Fruit fly (Drosophila melanogaster) whole organism, embryonic: ENCODE measurements around the gene CG18480.

Experiments
- Abd-B ChIP-seq: fragments of 200-800 bp; sonication (Bioruptor generic); optimal IDR thresholded peaks from 2 replicates; lab custom pipeline; 2018; ENCODE audit warnings: missing biosample characterization, mild to moderate bottlenecking, missing genetic modification characterization, moderate library complexity
- Adf1 ChIP-seq: fragments of 200-800 bp; sonication (Bioruptor generic); IDR thresholded peaks from 2 replicates; pipeline ENCODE4 v1.3.6; 2022; ENCODE audit warnings: missing biosample characterization, missing genetic modification characterization
- BEAF-32 ChIP-seq: fragments of 200-800 bp; sonication (Bioruptor generic); optimal IDR thresholded peaks from 3 replicates; lab custom pipeline; 2017; ENCODE audit warnings: missing biosample characterization, missing genetic modification characterization, mild to moderate bottlenecking, moderate library complexity, missing genetic modification reagents
- BtbVII ChIP-seq: fragments of 200-800 bp; sonication (Bioruptor generic); optimal IDR thresholded peaks from 3 replicates; lab custom pipeline; 2017; ENCODE audit warnings: missing biosample characterization, mild to moderate bottlenecking, missing genetic modification characterization
- CG11398 ChIP-seq: fragments of 200-800 bp; sonication (Bioruptor generic); optimal IDR thresholded peaks from 2 replicates; lab custom pipeline; 2016; ENCODE audit warnings: missing biosample characterization, missing genetic modification characterization
- CG11560 ChIP-seq: fragments of 200-800 bp; sonication (Bioruptor generic); IDR thresholded peaks from 3 replicates; pipeline ENCODE4 v1.3.6; 2022; ENCODE audit warnings: missing biosample characterization, missing genetic modification characterization
- CG12769 ChIP-seq: fragments of 200-800 bp; sonication (Bioruptor generic); optimal IDR thresholded peaks from 2 replicates; lab custom pipeline; 2019; ENCODE audit warnings: missing biosample characterization, mild to moderate bottlenecking, missing genetic modification characterization, moderate library complexity
- CG13775 ChIP-seq: fragments of 200-800 bp; sonication (Bioruptor generic); optimal IDR thresholded peaks from 3 replicates; lab custom pipeline; 2017; ENCODE audit warnings: missing biosample characterization, mild to moderate bottlenecking, missing genetic modification characterization
- CG15073 ChIP-seq: fragments of 200-800 bp; sonication (Bioruptor generic); optimal IDR thresholded peaks from 2 replicates; lab custom pipeline; 2016; ENCODE audit warnings: missing biosample characterization, missing genetic modification characterization
- CG17361 ChIP-seq: fragments of 200-800 bp; sonication (Bioruptor generic); IDR thresholded peaks from 3 replicates; pipeline ENCODE4 v1.3.6; 2022; ENCODE audit warnings: missing biosample characterization, missing genetic modification characterization
- CG17612 ChIP-seq: fragments of 200-800 bp; sonication (Bioruptor generic); IDR thresholded peaks from 2 replicates; pipeline ENCODE4 v1.3.6; 2022; ENCODE audit warnings: missing biosample characterization, missing genetic modification characterization
- CG32772 ChIP-seq: fragments of 200-800 bp; sonication (Bioruptor generic); IDR thresholded peaks from 2 replicates; pipeline ENCODE4 v1.3.6; 2022; ENCODE audit warnings: missing biosample characterization, missing genetic modification characterization
- CG3281 ChIP-seq: fragments of 200-800 bp; sonication (Bioruptor generic); optimal IDR thresholded peaks from 3 replicates; lab custom pipeline; 2017; ENCODE audit warnings: missing biosample characterization, mild to moderate bottlenecking, missing genetic modification characterization
- CG3407 ChIP-seq: fragments of 200-800 bp; sonication (Bioruptor generic); optimal IDR thresholded peaks from 2 replicates; lab custom pipeline; 2018; ENCODE audit warnings: missing biosample characterization, mild to moderate bottlenecking, missing genetic modification characterization
- CG4707 ChIP-seq: fragments of 200-800 bp; sonication (Bioruptor generic); optimal IDR thresholded peaks from 2 replicates; lab custom pipeline; 2018; ENCODE audit warnings: missing biosample characterization, mild to moderate bottlenecking, missing genetic modification characterization, moderate library complexity
- CG6765 ChIP-seq: fragments of 200-800 bp; sonication (Bioruptor generic); optimal IDR thresholded peaks from 3 replicates; lab custom pipeline; 2017; ENCODE audit warnings: missing biosample characterization, mild to moderate bottlenecking, missing genetic modification characterization
- CG7987 ChIP-seq: fragments of 200-800 bp; sonication (Bioruptor generic); optimal IDR thresholded peaks from 2 replicates; lab custom pipeline; 2018; ENCODE audit warnings: missing biosample characterization, mild to moderate bottlenecking, missing genetic modification characterization, moderate library complexity
- CG8290 ChIP-seq, 3 experiments: fragments of 200-800 bp; sonication (Bioruptor generic); optimal IDR thresholded peaks; 2 replicates each; lab custom pipeline; 2016 to 2019; ENCODE audit warnings: missing biosample characterization in 3 of 3, missing genetic modification characterization in 3 of 3, mild to moderate bottlenecking in 2 of 3, moderate library complexity in 1 of 3
- CG9817 ChIP-seq: fragments of 200-800 bp; sonication (Bioruptor generic); optimal IDR thresholded peaks from 2 replicates; lab custom pipeline; 2018; ENCODE audit warnings: missing biosample characterization, mild to moderate bottlenecking, missing genetic modification characterization, moderate library complexity
- CHES-1-like ChIP-seq: fragments of 200-800 bp; sonication (Bioruptor generic); optimal IDR thresholded peaks from 2 replicates; lab custom pipeline; 2016; ENCODE audit warnings: missing biosample characterization, missing genetic modification characterization
- CTCF ChIP-seq: fragments of 200-800 bp; sonication (Bioruptor generic); optimal IDR thresholded peaks from 2 replicates; lab custom pipeline; 2017; ENCODE audit warnings: missing biosample characterization, mild to moderate bottlenecking, missing genetic modification characterization, moderate library complexity
- ERR ChIP-seq: fragments of 200-800 bp; sonication (Bioruptor generic); optimal IDR thresholded peaks from 2 replicates; lab custom pipeline; 2016; ENCODE audit warnings: missing biosample characterization, missing genetic modification characterization
- HHEX ChIP-seq: fragments of 200-800 bp; sonication (Bioruptor generic); optimal IDR thresholded peaks from 3 replicates; lab custom pipeline; 2017; ENCODE audit warnings: missing biosample characterization, mild to moderate bottlenecking, missing genetic modification characterization, missing genetic modification reagents
- HLH4C ChIP-seq: fragments of 200-800 bp; sonication (Bioruptor generic); IDR thresholded peaks from 3 replicates; pipeline ENCODE4 v1.3.6; 2022; ENCODE audit warnings: missing biosample characterization, missing genetic modification characterization; ENCODE audit not compliant: partially characterized antibody
- HLHmδ ChIP-seq: fragments of 200-800 bp; sonication (Bioruptor generic); optimal IDR thresholded peaks from 2 replicates; lab custom pipeline; 2018; ENCODE audit warnings: missing biosample characterization, mild to moderate bottlenecking, missing genetic modification characterization, moderate library complexity
- HmgD ChIP-seq: fragments of 200-800 bp; sonication (Bioruptor generic); optimal IDR thresholded peaks from 3 replicates; lab custom pipeline; 2016; ENCODE audit warnings: missing biosample characterization, missing genetic modification characterization
- Hr78 ChIP-seq, 2 experiments: fragments of 200-800 bp in 1 of 2; fragments of >200 bp in 1 of 2; sonication (Bioruptor generic) in 1 of 2; optimal IDR thresholded peaks; 2 replicates each; lab custom pipeline; 2017 to 2019; ENCODE audit warnings: missing biosample characterization in 2 of 2, missing genetic modification characterization in 2 of 2, mild to moderate bottlenecking in 1 of 2, moderate library complexity in 1 of 2
- Hsf ChIP-seq: fragments of 200-800 bp; sonication (Bioruptor generic); optimal IDR thresholded peaks from 3 replicates; lab custom pipeline; 2016; ENCODE audit warnings: missing biosample characterization, missing genetic modification characterization
- MTF-1 ChIP-seq: fragments of 200-800 bp; sonication (Bioruptor generic); optimal IDR thresholded peaks from 2 replicates; lab custom pipeline; 2018; ENCODE audit warnings: missing biosample characterization, mild to moderate bottlenecking, missing genetic modification characterization, borderline replicate concordance
- Mes4 ChIP-seq: fragments of 200-800 bp; sonication (Bioruptor generic); optimal IDR thresholded peaks from 2 replicates; lab custom pipeline; 2016; ENCODE audit warnings: missing biosample characterization, missing genetic modification characterization
- Nf-YC ChIP-seq: fragments of 200-800 bp; optimal IDR thresholded peaks from 3 replicates; lab custom pipeline; 2019; ENCODE audit warnings: missing biosample characterization, mild to moderate bottlenecking, missing genetic modification characterization, moderate library complexity
- Opbp ChIP-seq: fragments of 200-800 bp; sonication (Bioruptor generic); IDR thresholded peaks from 3 replicates; pipeline ENCODE4 v1.3.6; 2022; ENCODE audit warnings: missing biosample characterization, missing genetic modification characterization; ENCODE audit not compliant: partially characterized antibody
- Poxn ChIP-seq: fragments of 200-800 bp; sonication (Bioruptor generic); IDR thresholded peaks from 2 replicates; pipeline ENCODE4 v1.3.6; 2022; ENCODE audit warnings: missing biosample characterization, missing genetic modification characterization
- aop ChIP-seq: fragments of 200-800 bp; sonication (Bioruptor generic); IDR thresholded peaks from 2 replicates; pipeline ENCODE4 v1.3.6; 2022; ENCODE audit warnings: missing biosample characterization, missing genetic modification characterization
- bowl ChIP-seq: fragments of 200-800 bp; sonication (Bioruptor generic); IDR thresholded peaks from 2 replicates; pipeline ENCODE4 v1.3.6; 2022; ENCODE audit warnings: missing biosample characterization, missing genetic modification characterization
- btn ChIP-seq: fragments of 200-800 bp; sonication (Bioruptor generic); optimal IDR thresholded peaks from 2 replicates; lab custom pipeline; 2016; ENCODE audit warnings: missing biosample characterization, missing genetic modification characterization
- croc ChIP-seq: fragments of 200-800 bp; sonication (Bioruptor generic); conservative IDR thresholded peaks from 3 replicates; pipeline ENCODE4 v1.3.6; 2022; ENCODE audit warnings: missing biosample characterization, missing genetic modification characterization
- dan ChIP-seq: fragments of 200-800 bp; sonication (Bioruptor generic); IDR thresholded peaks from 2 replicates; pipeline ENCODE4 v1.3.6; 2022; ENCODE audit warnings: missing biosample characterization, missing genetic modification characterization
- en ChIP-seq: fragments of 200-800 bp; sonication (Bioruptor generic); optimal IDR thresholded peaks from 2 replicates; lab custom pipeline; 2016; ENCODE audit warnings: missing biosample characterization, missing genetic modification characterization
- fru ChIP-seq: fragments of >200 bp; optimal IDR thresholded peaks from 2 replicates; lab custom pipeline; 2017
- hb ChIP-seq: fragments of 200-800 bp; sonication (Bioruptor generic); IDR thresholded peaks from 3 replicates; pipeline ENCODE4 v1.3.6; 2022; ENCODE audit warnings: missing biosample characterization, missing genetic modification characterization; ENCODE audit not compliant: partially characterized antibody
- her ChIP-seq: fragments of 200-800 bp; sonication (Bioruptor generic); optimal IDR thresholded peaks from 2 replicates; lab custom pipeline; 2016; ENCODE audit warnings: missing biosample characterization, missing genetic modification characterization
- inv ChIP-seq: fragments of 200-800 bp; sonication (Bioruptor generic); IDR thresholded peaks from 2 replicates; pipeline ENCODE4 v1.3.6; 2022; ENCODE audit warnings: missing biosample characterization, missing genetic modification characterization; ENCODE audit not compliant: partially characterized antibody
- mam ChIP-seq: fragments of 200-800 bp; sonication (Bioruptor generic); optimal IDR thresholded peaks from 3 replicates; lab custom pipeline; 2016; ENCODE audit warnings: missing biosample characterization, missing genetic modification characterization
- odd ChIP-seq: fragments of 200-800 bp; sonication (Bioruptor generic); optimal IDR thresholded peaks from 2 replicates; lab custom pipeline; 2017; ENCODE audit warnings: missing biosample characterization, mild to moderate bottlenecking, missing genetic modification characterization
- salm ChIP-seq: fragments of 200-800 bp; sonication (Bioruptor generic); optimal IDR thresholded peaks from 2 replicates; lab custom pipeline; 2018; ENCODE audit warnings: missing biosample characterization, mild to moderate bottlenecking, missing genetic modification characterization
- shn ChIP-seq: fragments of 200-800 bp; sonication (Bioruptor generic); optimal IDR thresholded peaks from 3 replicates; lab custom pipeline; 2016; ENCODE audit warnings: missing biosample characterization, missing genetic modification characterization
- sim ChIP-seq: fragments of 200-800 bp; sonication (Bioruptor generic); IDR thresholded peaks from 2 replicates; pipeline ENCODE4 v1.3.6; 2022; ENCODE audit warnings: missing biosample characterization, missing genetic modification characterization
- tll ChIP-seq, 2 experiments: fragments of 200-800 bp in 1 of 2; fragments of >200 bp in 1 of 2; sonication (Bioruptor generic) in 1 of 2; optimal IDR thresholded peaks; 2 replicates each; lab custom pipeline; 2017 to 2019; ENCODE audit warnings: missing biosample characterization in 2 of 2, missing genetic modification characterization in 2 of 2, mild to moderate bottlenecking in 1 of 2, moderate library complexity in 1 of 2
- yki ChIP-seq: fragments of >200 bp; optimal IDR thresholded peaks from 3 replicates; lab custom pipeline; 2018
- zen ChIP-seq: fragments of 200-800 bp; sonication (Bioruptor generic); optimal IDR thresholded peaks from 3 replicates; lab custom pipeline; 2018; ENCODE audit warnings: missing biosample characterization, mild to moderate bottlenecking, missing genetic modification characterization, moderate library complexity

CG18480 gene

DNA sequence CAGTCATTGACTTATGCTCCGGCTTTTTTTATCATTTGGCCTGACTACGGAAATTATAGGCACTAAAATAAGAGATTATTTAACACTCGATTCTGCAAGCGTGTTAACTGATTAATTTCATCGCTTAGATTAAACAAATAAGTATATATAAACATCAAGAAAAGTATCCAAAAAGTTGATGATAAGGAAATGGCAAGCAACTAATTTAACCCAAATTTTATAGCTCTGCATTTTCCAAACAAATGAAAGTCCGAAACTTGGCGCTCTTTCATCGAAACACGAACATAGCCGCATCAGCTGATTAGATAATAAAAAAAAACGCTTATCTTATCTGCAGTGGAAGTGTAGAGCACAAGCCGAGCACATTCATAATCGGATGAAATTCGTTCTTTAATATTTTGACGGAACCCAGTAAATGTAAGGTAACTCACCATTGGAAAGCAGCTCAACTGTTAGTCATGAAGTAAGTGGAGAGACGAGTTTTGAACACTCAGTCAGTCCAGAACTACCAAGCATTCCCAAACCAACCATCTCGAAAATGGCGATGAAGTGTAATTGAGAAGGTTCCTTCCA is at the start of gene CG18480 (continued):
- TF ChIP-seq CG12769 (tag; lab: Kevin White, UChicago) (peak; percentile 57), en (GFP tag; lab: Kevin White, UChicago) (no peak), CG3281 (peak; percentile 41), CG17612 (0 out of 2 replicates have a peak, but pooled peaks have one; percentile 22), Mes4 (GFP tag; lab: Kevin White, UChicago) (no peak), Adf1 (GFP tag; lab: Robert Waterston, UW) (peak; percentile 26; the same call in 1 of the 2 replicates), croc (GFP tag; lab: Robert Waterston, UW) (no peak), zen (tag; lab: Kevin White, UChicago) (no peak), hb (GFP tag; lab: Robert Waterston, UW) (no peak), Hsf (GFP tag; lab: Kevin White, UChicago) (peak; percentile 15), fru (no peak), CG3407 (GFP tag; lab: Kevin White, UChicago) (no peak), CG9817 (tag; lab: Kevin White, UChicago) (peak; percentile 54), Abd-B (no peak), mam (peak; percentile 69), CG32772 (no peak), MTF-1 (GFP tag; lab: Kevin White, UChicago) (no peak), salm (tag; lab: Kevin White, UChicago) (no peak), Opbp (GFP tag; lab: Robert Waterston, UW) (no peak), HmgD (no peak), dan (GFP tag; lab: Robert Waterston, UW) (no peak), bowl (GFP tag; lab: Robert Waterston, UW) (no peak), CG17361 (no peak), Nf-YC (tag; lab: Kevin White, UChicago) (no peak), CG11398 (GFP tag; lab: Kevin White, UChicago) (peak; percentile 19), BEAF-32 (GFP tag; lab: Kevin White, UChicago) (no peak), HHEX (peak; percentile 25), Poxn (GFP tag; lab: Robert Waterston, UW) (no peak), CG4707 (GFP tag; lab: Kevin White, UChicago) (no peak), btn (no peak), yki (lab: Kevin White, UChicago) (no peak), CG15073 (GFP tag; lab: Kevin White, UChicago) (no peak), BtbVII (GFP tag; lab: Kevin White, UChicago) (no peak), CG7987 (GFP tag; lab: Kevin White, UChicago) (no peak), CG8290 (GFP tag; optimal IDR thresholded peaks at IDR 0.05; lab: Kevin White, UChicago) (no peak), CG8290 (tag; optimal IDR thresholded peaks at IDR 0.05; lab: Kevin White, UChicago) (peak in 1 of 2 experiments; percentile 78), Hr78 (GFP tag; optimal IDR thresholded peaks at IDR 0.05; lab: Kevin White, UChicago) (no peak), ERR (GFP tag; lab: Kevin White, UChicago) (no peak), CG13775 (no peak), CG6765 (no peak), sim (no peak), CG11560 (no peak), HLHmδ (GFP tag; lab: Kevin White, UChicago) (no peak), CHES-1-like (GFP tag; lab: Kevin White, UChicago) (peak; percentile 47), CTCF (GFP tag; lab: Kevin White, UChicago) (no peak), tll (GFP tag; optimal IDR thresholded peaks at IDR 0.05; lab: Kevin White, UChicago) (no peak), inv (GFP tag; lab: Robert Waterston, UW) (no peak), her (no peak), aop (GFP tag; lab: Robert Waterston, UW) (no peak), shn (GFP tag; lab: Kevin White, UChicago) (peak; percentile 41), odd (GFP tag; lab: Kevin White, UChicago) (no peak), HLH4C (GFP tag; lab: Robert Waterston, UW) (no peak)
